Worm (Caenorhabditis elegans) whole organism, L1 larva: ENCODE data around the gene K03B4.9.

Experiments used
- alr-1 ChIP-seq: fragments of 200-800 bp; sonication (Bioruptor generic); optimal IDR thresholded peaks from 2 replicates; lab custom pipeline; 2018; ENCODE audit warnings: borderline replicate concordance, mild to moderate bottlenecking, missing genetic modification characterization, missing compliant biosample characterization
- fos-1 ChIP-seq: fragments of 150-350 bp; optimal IDR thresholded peaks from 2 replicates; lab custom pipeline; 2014; ENCODE audit warnings: missing biosample characterization, missing genetic modification characterization
- skn-1 ChIP-seq: fragments of 150-350 bp; optimal IDR thresholded peaks from 2 replicates; lab custom pipeline; 2014; ENCODE audit warnings: missing biosample characterization, missing genetic modification characterization
- tbx-2 ChIP-seq: sonication (generic microtip); optimal IDR thresholded peaks from 2 replicates; lab custom pipeline; 2016; ENCODE audit warnings: missing genetic modification characterization, missing compliant biosample characterization
- unc-86 ChIP-seq: sonication (generic microtip); optimal IDR thresholded peaks from 2 replicates; lab custom pipeline; 2016; ENCODE audit warnings: missing genetic modification characterization, missing compliant biosample characterization
- vab-15 ChIP-seq: sonication (generic microtip); optimal IDR thresholded peaks from 2 replicates; lab custom pipeline; 2017; ENCODE audit warnings: missing genotype, mild to moderate bottlenecking, missing genetic modification characterization, missing compliant biosample characterization
- ztf-4 ChIP-seq: fragments of 150-350 bp; optimal IDR thresholded peaks from 2 replicates; lab custom pipeline; 2014; ENCODE audit warnings: missing biosample characterization, missing genetic modification characterization

- TF ChIP-seq unc-86 (tag; lab: Kevin White, UChicago) (no peak), tbx-2 (tag; lab: Kevin White, UChicago) (no peak), skn-1 (tag; lab: Kevin White, UChicago) (no peak), alr-1 (tag; lab: Kevin White, UChicago) (no peak), fos-1 (no peak), ztf-4 (tag; lab: Kevin White, UChicago) (no peak), vab-15 (tag; lab: Kevin White, UChicago) (no peak)
These were observed 6.7 kb downstream of the K03B4.9 start, which contains the start of gene srx-73 for ce11 chrV:4665651-4666050.
